Worm (Caenorhabditis elegans) whole organism, young adult: ENCODE data around the gene C53D6.7.

Source experiments
- B0019.2 ChIP-seq: fragments of 200-800 bp; sonication (Bioruptor generic); conservative IDR thresholded peaks from 2 replicates; pipeline ENCODE4 v1.3.6; 2022; ENCODE audit warnings: missing genetic modification reagents, missing genetic modification characterization, missing compliant biosample characterization
- B0261.1 ChIP-seq: sonication (generic microtip); optimal IDR thresholded peaks from 2 replicates; lab custom pipeline; 2016; ENCODE audit warnings: mild to moderate bottlenecking, missing genetic modification characterization, moderate library complexity, missing compliant biosample characterization
- F33H1.4 ChIP-seq: fragments of 200-800 bp; sonication (Bioruptor generic); IDR thresholded peaks from 2 replicates; pipeline ENCODE4 v1.3.6; 2022; ENCODE audit warnings: missing genetic modification reagents, missing genetic modification characterization, missing compliant biosample characterization
- F37B4.10 ChIP-seq: fragments of 200-800 bp; sonication (Bioruptor generic); IDR thresholded peaks from 2 replicates; pipeline ENCODE4 v1.3.6; 2022; ENCODE audit warnings: missing genetic modification characterization, missing compliant biosample characterization
- F39B2.1 ChIP-seq: fragments of 200-800 bp; sonication (Bioruptor generic); IDR thresholded peaks from 2 replicates; pipeline ENCODE4 v1.3.6; 2022; ENCODE audit warnings: missing genetic modification reagents, missing genetic modification characterization, missing compliant biosample characterization
- F52B5.7 ChIP-seq: sonication (generic microtip); optimal IDR thresholded peaks from 2 replicates; lab custom pipeline; 2016; ENCODE audit warnings: mild to moderate bottlenecking, missing genetic modification characterization, missing compliant biosample characterization
- F57A8.1 ChIP-seq: fragments of 200-800 bp; sonication (Bioruptor generic); optimal IDR thresholded peaks from 2 replicates; lab custom pipeline; 2018; ENCODE audit warnings: mild to moderate bottlenecking, missing genetic modification characterization, moderate library complexity, missing compliant biosample characterization
- F57C9.4 ChIP-seq: sonication (generic microtip); optimal IDR thresholded peaks from 2 replicates; lab custom pipeline; 2017; ENCODE audit warnings: mild to moderate bottlenecking, missing genetic modification characterization, missing compliant biosample characterization
- K11D2.4 ChIP-seq: fragments of 200-800 bp; sonication (Bioruptor generic); IDR thresholded peaks from 2 replicates; pipeline ENCODE4 v1.3.6; 2022; ENCODE audit warnings: missing genetic modification reagents, missing genetic modification characterization, missing compliant biosample characterization
- Y56A3A.18 ChIP-seq: fragments of 200-800 bp; sonication (Bioruptor generic); IDR thresholded peaks from 2 replicates; pipeline ENCODE4 v1.3.6; 2022; ENCODE audit warnings: missing genetic modification reagents, missing genetic modification characterization, missing compliant biosample characterization
- ZK185.1 ChIP-seq: sonication (generic microtip); optimal IDR thresholded peaks from 2 replicates; lab custom pipeline; 2016; ENCODE audit warnings: mild to moderate bottlenecking, missing genetic modification characterization, missing compliant biosample characterization; ENCODE audit not compliant: poor library complexity, severe bottlenecking
- aptf-2 ChIP-seq: fragments of 200-800 bp; sonication (Bioruptor generic); conservative IDR thresholded peaks from 2 replicates; pipeline ENCODE4 v1.3.6; 2022; ENCODE audit warnings: missing genetic modification reagents, missing genetic modification characterization, missing compliant biosample characterization
- atf-7 ChIP-seq: sonication (generic microtip); optimal IDR thresholded peaks from 2 replicates; lab custom pipeline; 2017; ENCODE audit warnings: mild to moderate bottlenecking, missing genetic modification characterization, missing compliant biosample characterization
- athp-1 ChIP-seq: sonication (generic microtip); optimal IDR thresholded peaks from 2 replicates; lab custom pipeline; 2017; ENCODE audit warnings: mild to moderate bottlenecking, missing genetic modification characterization, missing compliant biosample characterization
- attf-5 ChIP-seq: fragments of 200-800 bp; sonication (Bioruptor generic); optimal IDR thresholded peaks from 2 replicates; lab custom pipeline; 2018; ENCODE audit warnings: mild to moderate bottlenecking, missing genetic modification characterization, missing compliant biosample characterization
- bed-2 ChIP-seq: fragments of 200-800 bp; sonication (Bioruptor generic); IDR thresholded peaks from 2 replicates; pipeline ENCODE4 v1.3.6; 2022; ENCODE audit warnings: missing genetic modification reagents, missing genetic modification characterization, missing compliant biosample characterization
- cebp-1 ChIP-seq, 2 experiments: fragments of 200-800 bp in 1 of 2; sonication (Bioruptor generic) in 1 of 2; sonication (generic microtip) in 1 of 2; IDR thresholded peaks in 1 of 2; optimal IDR thresholded peaks in 1 of 2; 2 replicates each; pipeline versions ENCODE4 v1.3.6 to Lab custom; 2017 to 2022; ENCODE audit warnings: missing compliant biosample characterization in 2 of 2, missing genetic modification characterization in 2 of 2, mild to moderate bottlenecking in 1 of 2, missing genetic modification reagents in 1 of 2, moderate library complexity in 1 of 2
- ceh-91 ChIP-seq: fragments of 200-800 bp; sonication (Bioruptor generic); IDR thresholded peaks from 2 replicates; pipeline ENCODE4 v1.3.6; 2022; ENCODE audit warnings: missing genetic modification reagents, missing genetic modification characterization, missing compliant biosample characterization
- die-1 ChIP-seq: sonication (generic microtip); optimal IDR thresholded peaks from 2 replicates; lab custom pipeline; 2016; ENCODE audit warnings: missing genotype, mild to moderate bottlenecking, missing genetic modification characterization, missing compliant biosample characterization
- dox-1 ChIP-seq: fragments of 200-800 bp; sonication (Bioruptor generic); IDR thresholded peaks from 2 replicates; pipeline ENCODE4 v1.3.6; 2022; ENCODE audit warnings: missing genetic modification reagents, missing genetic modification characterization, missing compliant biosample characterization
- ets-4 ChIP-seq: fragments of 200-800 bp; sonication (Bioruptor generic); optimal IDR thresholded peaks from 2 replicates; lab custom pipeline; 2018; ENCODE audit warnings: mild to moderate bottlenecking, missing genetic modification characterization, missing compliant biosample characterization
- hmg-1.2 ChIP-seq: fragments of 200-800 bp; sonication (Bioruptor generic); IDR thresholded peaks from 2 replicates; pipeline ENCODE4 v1.3.6; 2022; ENCODE audit warnings: missing genetic modification reagents, missing genetic modification characterization, missing compliant biosample characterization
- hmg-20 ChIP-seq: fragments of 200-800 bp; sonication (Bioruptor generic); IDR thresholded peaks from 2 replicates; pipeline ENCODE4 v1.3.6; 2022; ENCODE audit warnings: missing genetic modification reagents, missing genetic modification characterization, missing compliant biosample characterization
- lin-35 ChIP-seq, 3 experiments: fragments of 150-350 bp in 2 of 3; sonication (generic microtip) in 1 of 3; optimal IDR thresholded peaks; 2 replicates each; lab custom pipeline; 2014 to 2018; ENCODE audit warnings: missing biosample characterization in 3 of 3, missing genetic modification characterization in 3 of 3, missing genetic modification reagents in 3 of 3
- madf-3 ChIP-seq: fragments of 200-800 bp; sonication (Bioruptor generic); IDR thresholded peaks from 2 replicates; pipeline ENCODE4 v1.3.6; 2022; ENCODE audit warnings: missing genetic modification reagents, missing genetic modification characterization, missing compliant biosample characterization
- madf-8 ChIP-seq: fragments of 200-800 bp; sonication (Bioruptor generic); conservative IDR thresholded peaks from 2 replicates; pipeline ENCODE4 v1.3.6; 2022; ENCODE audit warnings: missing genetic modification reagents, missing genetic modification characterization, missing compliant biosample characterization
- mxl-1 ChIP-seq: sonication (generic microtip); optimal IDR thresholded peaks from 2 replicates; lab custom pipeline; 2016; ENCODE audit warnings: missing genetic modification characterization, missing compliant biosample characterization
- nhr-80 ChIP-seq: sonication (generic microtip); optimal IDR thresholded peaks from 2 replicates; lab custom pipeline; 2016; ENCODE audit warnings: missing genetic modification characterization, missing compliant biosample characterization
- pbrm-1 ChIP-seq: fragments of 200-800 bp; sonication (Bioruptor generic); IDR thresholded peaks from 2 replicates; pipeline ENCODE4 v1.3.6; 2022; ENCODE audit warnings: missing genetic modification reagents, missing genetic modification characterization, missing compliant biosample characterization
- repo-1 ChIP-seq: sonication (generic microtip); optimal IDR thresholded peaks from 2 replicates; lab custom pipeline; 2017; ENCODE audit warnings: mild to moderate bottlenecking, missing genetic modification characterization, missing compliant biosample characterization
- sea-2 ChIP-seq: fragments of 200-800 bp; sonication (Bioruptor generic); IDR thresholded peaks from 2 replicates; pipeline ENCODE4 v1.3.6; 2022; ENCODE audit warnings: missing genetic modification characterization, missing compliant biosample characterization
- snpc-1.1 ChIP-seq: sonication (generic microtip); optimal IDR thresholded peaks from 2 replicates; lab custom pipeline; 2017; ENCODE audit warnings: missing genetic modification characterization, mild to moderate bottlenecking, missing compliant biosample characterization, antibody characterized with exemption, moderate library complexity, missing genotype, missing genetic modification reagents; ENCODE audit not compliant: insufficient read depth
- snpc-4 ChIP-seq, 5 experiments: fragments of 150-350 bp in 1 of 5; sonication (generic microtip) in 4 of 5; optimal IDR thresholded peaks; 2 replicates each; lab custom pipeline; 2014 to 2018; ENCODE audit warnings: missing genetic modification characterization in 5 of 5, missing biosample characterization in 3 of 5, antibody characterized with exemption in 2 of 5, mild to moderate bottlenecking in 2 of 5, missing compliant biosample characterization in 2 of 5, missing genotype in 2 of 5, moderate library complexity in 2 of 5, missing genetic modification reagents in 1 of 5
- somi-1 ChIP-seq: fragments of 200-800 bp; sonication (Bioruptor generic); optimal IDR thresholded peaks from 2 replicates; lab custom pipeline; 2018; ENCODE audit warnings: mild to moderate bottlenecking, missing genetic modification characterization, missing compliant biosample characterization
- sptf-2 ChIP-seq: fragments of 200-800 bp; sonication (Bioruptor generic); optimal IDR thresholded peaks from 2 replicates; lab custom pipeline; 2018; ENCODE audit warnings: mild to moderate bottlenecking, missing genetic modification characterization, missing compliant biosample characterization
- tbx-9 ChIP-seq: sonication (generic microtip); optimal IDR thresholded peaks from 2 replicates; lab custom pipeline; 2016; ENCODE audit warnings: borderline replicate concordance, missing genetic modification characterization, inconsistent platforms, missing compliant biosample characterization
- zfh-2 ChIP-seq: fragments of 200-800 bp; sonication (Bioruptor generic); conservative IDR thresholded peaks from 2 replicates; pipeline ENCODE4 v1.3.6; 2022; ENCODE audit warnings: missing genetic modification reagents, missing genetic modification characterization, missing compliant biosample characterization

Gene C53D6.7

DNA sequence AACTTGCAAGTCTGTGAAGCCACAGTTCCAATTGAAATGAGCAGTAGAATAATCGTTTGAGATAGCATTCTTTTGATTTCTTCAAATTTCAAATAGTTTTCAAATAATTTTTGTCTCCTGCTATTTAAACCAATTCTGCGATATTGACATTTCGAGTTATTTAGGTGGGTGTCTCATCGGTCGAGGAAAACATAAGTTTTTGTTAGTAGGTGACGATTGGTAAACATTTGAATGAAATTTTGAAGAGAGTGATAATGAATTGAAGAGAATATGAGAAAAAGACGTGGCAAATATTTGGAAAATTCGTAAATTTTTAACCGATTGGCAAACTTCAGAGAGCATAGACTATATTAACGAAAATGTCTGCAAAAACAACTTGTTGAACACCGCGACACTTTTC is 3.4 kb upstream of the C53D6.7 start, which contains the start of gene Y73F4A.3:
Gene Y73F4A.3, minus strand, starts transcription at position 101 of the 400 bp plus-strand sequence.
- no peak for TF ChIP-seq Y56A3A.18 (GFP tag; lab: Robert Waterston, UW)
- TF ChIP-seq F57C9.4 = no peak
- no peak for TF ChIP-seq zfh-2 (GFP tag; lab: Robert Waterston, UW)
- TF ChIP-seq somi-1 (GFP tag; lab: Kevin White, UChicago) = no peak
- TF ChIP-seq hmg-1.2 (GFP tag; lab: Robert Waterston, UW) = no peak
- no peak for TF ChIP-seq atf-7 (tag; lab: Kevin White, UChicago)
- no peak for TF ChIP-seq F33H1.4 (GFP tag; lab: Robert Waterston, UW)
- no peak for TF ChIP-seq hmg-20
- TF ChIP-seq F37B4.10 (GFP tag; lab: Robert Waterston, UW) = no peak
- TF ChIP-seq B0261.1 = no peak

DNA sequence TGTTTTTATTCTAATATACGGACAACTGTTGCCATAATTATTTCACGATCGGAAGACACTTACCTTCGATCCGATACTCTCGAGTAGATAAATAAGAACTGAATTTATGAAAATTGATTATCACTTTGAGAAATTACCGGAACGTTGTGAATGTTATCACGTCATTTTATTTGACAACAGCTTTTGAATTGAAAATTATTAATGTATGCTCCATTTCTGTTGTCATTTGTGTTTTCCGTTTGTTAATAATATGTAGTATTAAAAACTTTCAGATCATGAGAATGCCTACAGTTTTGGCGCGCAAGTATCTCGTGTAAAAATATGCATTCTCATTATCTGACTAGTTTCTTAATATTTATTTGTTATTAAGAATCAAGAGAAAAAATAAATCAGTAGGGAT is 2.6 kb downstream of the C53D6.7 start, which contains the start of gene C53D6.10:
Gene C53D6.10, minus strand, starts transcription at position 101 of the 400 bp plus-strand sequence.
- no peak for TF ChIP-seq nhr-80 (tag; lab: Kevin White, UChicago)

DNA sequence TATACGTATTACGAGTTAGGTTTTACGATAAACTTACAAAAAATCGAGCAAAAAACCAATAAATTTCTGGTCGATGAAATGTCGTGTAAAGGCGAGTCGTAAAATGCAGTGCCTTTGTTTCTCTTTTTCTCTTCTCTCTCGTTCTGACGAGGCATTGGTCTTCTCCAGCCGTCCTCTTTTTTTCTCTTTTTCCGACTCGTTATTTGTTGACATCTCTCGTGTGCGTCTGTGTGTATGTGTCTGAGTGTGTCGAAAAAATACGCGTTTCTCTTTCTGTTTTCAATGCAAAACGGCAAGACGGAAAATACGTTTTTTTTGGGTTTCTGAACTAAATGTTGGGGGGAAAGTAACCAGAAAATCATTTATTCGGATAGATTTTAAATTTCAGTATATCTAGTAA is 4.4 kb downstream of the C53D6.7 start, which contains the start of gene C53D6.6:
Gene C53D6.6, minus strand, starts transcription at position 118 of the 400 bp plus-strand sequence.
- TF ChIP-seq ets-4 (GFP tag; lab: Kevin White, UChicago) = no peak
- no peak for TF ChIP-seq ceh-91
- TF ChIP-seq mxl-1 (tag; lab: Kevin White, UChicago) = no peak

DNA sequence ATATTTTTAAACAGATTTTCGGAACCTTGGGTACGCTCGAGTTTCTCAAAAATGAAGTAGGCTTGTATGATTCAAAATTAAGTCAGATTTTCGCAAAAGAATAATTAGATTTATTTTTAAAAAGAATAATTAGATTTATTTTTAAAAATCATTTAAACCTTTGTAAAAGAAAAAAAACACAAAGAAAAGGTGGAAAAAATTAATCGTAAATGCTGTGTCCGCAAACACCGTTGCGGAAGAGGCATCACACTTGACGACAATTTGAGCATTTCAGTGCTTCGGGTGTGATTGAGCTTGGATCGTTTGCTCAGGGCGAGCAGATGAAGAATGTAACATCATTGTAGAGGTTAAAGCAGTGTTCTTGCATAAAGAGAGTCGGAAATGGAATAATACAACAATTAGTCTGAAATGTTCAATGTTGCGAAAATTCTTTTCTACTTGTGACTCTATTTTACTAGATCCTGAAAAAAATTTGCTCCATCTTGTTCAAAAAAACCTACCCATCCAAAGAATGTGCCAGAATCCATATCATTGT is 15.7 kb downstream of the C53D6.7 start:
- TF ChIP-seq atf-7 (tag; lab: Kevin White, UChicago) (no peak), sptf-2 (no peak), madf-3 (GFP tag; lab: Robert Waterston, UW) (no peak), ets-4 (GFP tag; lab: Kevin White, UChicago) (no peak), aptf-2 (no peak)

DNA sequence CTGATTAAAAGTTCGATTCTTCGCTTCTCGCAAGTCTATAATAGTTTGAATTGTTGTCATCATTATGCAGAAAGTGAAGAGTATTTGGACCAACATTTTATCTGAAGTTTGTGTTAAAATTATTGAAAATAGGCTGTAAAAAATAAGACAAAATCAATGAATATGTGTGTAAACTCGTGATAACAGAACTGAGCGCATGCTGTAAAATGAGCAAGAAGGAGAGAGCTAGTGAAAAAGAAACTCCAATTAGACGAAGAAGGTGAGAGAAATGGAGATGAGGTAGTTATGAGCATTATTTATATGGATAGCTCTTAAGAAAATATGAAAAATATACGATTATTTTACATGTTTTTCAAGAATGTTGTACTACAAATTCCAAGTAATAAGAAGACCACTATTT is 16.1 kb downstream of the C53D6.7 start, which contains the start of gene C53D6.4:
Gene C53D6.4, minus strand, starts transcription at position 101 of the 400 bp plus-strand sequence.
- TF ChIP-seq ZK185.1 (no peak), snpc-4 (GFP tag; optimal IDR thresholded peaks at IDR 0.05; lab: Kevin White, UChicago) (no peak), snpc-4 (tag; optimal IDR thresholded peaks at IDR 0.05; lab: Kevin White, UChicago) (no peak), F52B5.7 (no peak), sea-2 (GFP tag; lab: Robert Waterston, UW) (no peak), madf-8 (GFP tag; lab: Robert Waterston, UW) (no peak), zfh-2 (GFP tag; lab: Robert Waterston, UW) (no peak), athp-1 (no peak)

DNA sequence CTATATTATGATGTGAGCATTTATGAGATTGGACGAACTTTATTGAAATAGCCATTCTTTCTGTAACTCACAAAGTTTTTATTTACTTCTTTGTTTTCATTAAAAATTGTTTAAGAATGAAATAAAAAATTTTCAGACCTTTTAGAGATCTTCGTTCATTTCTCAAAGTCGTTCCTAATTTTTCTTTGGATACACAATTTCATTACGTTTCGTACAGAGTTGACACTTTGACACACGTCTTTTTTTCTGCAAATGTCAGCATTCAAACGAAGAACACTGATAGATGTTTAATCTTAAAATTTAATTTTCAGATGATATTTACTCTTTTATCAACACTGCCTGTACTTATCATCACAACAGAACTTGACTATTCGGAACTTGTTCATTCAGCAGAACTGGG is 20.5 kb downstream of the C53D6.7 start, which contains the start of gene acc-2:
Gene acc-2, plus strand, starts transcription at position 301 of the 400 bp plus-strand sequence.
- no peak for TF ChIP-seq tbx-9 (tag; lab: Kevin White, UChicago)
- no peak for TF ChIP-seq dox-1 (GFP tag; lab: Robert Waterston, UW)
- TF ChIP-seq F39B2.1 (GFP tag; lab: Robert Waterston, UW) = no peak
- TF ChIP-seq F57A8.1 (GFP tag; lab: Kevin White, UChicago) = no peak
- TF ChIP-seq repo-1 (tag; lab: Kevin White, UChicago) = no peak
- TF ChIP-seq pbrm-1 (GFP tag; lab: Robert Waterston, UW) = no peak
- no peak for TF ChIP-seq attf-5
- TF ChIP-seq B0019.2 (GFP tag; lab: Robert Waterston, UW) = no peak
- TF ChIP-seq snpc-1.1 = no peak
- TF ChIP-seq lin-35 (GFP tag; optimal IDR thresholded peaks at IDR 0.05; lab: Kevin White, UChicago) = no peak
- TF ChIP-seq cebp-1 (GFP tag; IDR thresholded peaks at IDR 0.05; lab: Robert Waterston, UW) = no peak
- TF ChIP-seq cebp-1 (tag; optimal IDR thresholded peaks at IDR 0.05; lab: Kevin White, UChicago) = no peak
- TF ChIP-seq die-1 = no peak
- TF ChIP-seq bed-2 (GFP tag; lab: Robert Waterston, UW) = no peak
- no peak for TF ChIP-seq K11D2.4 (GFP tag; lab: Robert Waterston, UW)
- TF ChIP-seq, all 124 proteins: peak for 0
